Worm (Caenorhabditis elegans): Measurements from ENCODE around the gene F01F1.3.

ce11 chrIII:5878215-5878614 is 6.5 kb downstream of the F01F1.3 start, which contains the start of the genes mig-21 and F01F1.2:
- TF ChIP-seq elt-2 (tag; optimal IDR thresholded peaks at IDR 0.05) (no peak), nhr-77 (tag; optimal IDR thresholded peaks at IDR 0.05) (no peak), ceh-82 (tag; optimal IDR thresholded peaks at IDR 0.05) (no peak), aly-2 (tag; optimal IDR thresholded peaks at IDR 0.05) (no peak), snpc-4 (tag; optimal IDR thresholded peaks at IDR 0.05) (no peak), nhr-28 (tag; optimal IDR thresholded peaks at IDR 0.05) (no peak), nhr-237 (tag; optimal IDR thresholded peaks at IDR 0.05) (no peak), unc-62 (GFP tag; optimal IDR thresholded peaks at IDR 0.05) (no peak), nhr-12 (tag; optimal IDR thresholded peaks at IDR 0.05) (no peak), mdl-1 (tag; optimal IDR thresholded peaks at IDR 0.05) (no peak), skn-1 (tag; optimal IDR thresholded peaks at IDR 0.05) (no peak), fos-1 (tag; optimal IDR thresholded peaks at IDR 0.05) (no peak), nhr-11 (tag; optimal IDR thresholded peaks at IDR 0.05) (no peak)

Measured in whole organism, L3 larva.